Fruit fly (Drosophila melanogaster) whole organism, embryonic: ENCODE results near the gene IscU.

Experiments used
- CG10366 ChIP-seq: fragments of 200-800 bp; sonication (Bioruptor generic); IDR thresholded peaks from 2 replicates; pipeline ENCODE4 v1.3.6; 2022; ENCODE audit warnings: missing biosample characterization, missing genetic modification characterization
- CG11247 ChIP-seq: fragments of 200-800 bp; sonication (Bioruptor generic); IDR thresholded peaks from 2 replicates; pipeline ENCODE4 v1.3.6; 2022; ENCODE audit warnings: missing biosample characterization, missing genetic modification characterization
- CG12299 ChIP-seq: fragments of 200-800 bp; sonication (Bioruptor generic); optimal IDR thresholded peaks from 2 replicates; lab custom pipeline; 2018; ENCODE audit warnings: missing biosample characterization, mild to moderate bottlenecking, missing genetic modification characterization
- CG12769 ChIP-seq: fragments of 200-800 bp; sonication (Bioruptor generic); optimal IDR thresholded peaks from 2 replicates; lab custom pipeline; 2019; ENCODE audit warnings: missing biosample characterization, mild to moderate bottlenecking, missing genetic modification characterization, moderate library complexity
- CG13296 ChIP-seq: fragments of 200-800 bp; sonication (Bioruptor generic); optimal IDR thresholded peaks from 3 replicates; lab custom pipeline; 2018; ENCODE audit warnings: missing biosample characterization, mild to moderate bottlenecking, missing genetic modification characterization
- CG15696 ChIP-seq: fragments of 200-800 bp; sonication (Bioruptor generic); optimal IDR thresholded peaks from 2 replicates; lab custom pipeline; 2019; ENCODE audit warnings: missing biosample characterization, mild to moderate bottlenecking, missing genetic modification characterization, moderate library complexity
- CG16863 ChIP-seq: fragments of 200-800 bp; sonication (Bioruptor generic); optimal IDR thresholded peaks from 3 replicates; lab custom pipeline; 2016; ENCODE audit warnings: missing biosample characterization, missing genetic modification characterization
- CG2199 ChIP-seq: fragments of 200-800 bp; sonication (Bioruptor generic); IDR thresholded peaks from 3 replicates; pipeline ENCODE4 v1.3.6; 2022; ENCODE audit warnings: missing biosample characterization, missing genetic modification characterization
- CG2678 ChIP-seq: fragments of 200-800 bp; sonication (Bioruptor generic); optimal IDR thresholded peaks from 3 replicates; lab custom pipeline; 2019; ENCODE audit warnings: missing biosample characterization, mild to moderate bottlenecking, missing genetic modification characterization, moderate library complexity
- CG31441 ChIP-seq: fragments of 200-800 bp; sonication (Bioruptor generic); IDR thresholded peaks from 2 replicates; pipeline ENCODE4 v1.3.6; 2022; ENCODE audit warnings: missing biosample characterization, missing genetic modification characterization
- CG3407 ChIP-seq: fragments of 200-800 bp; sonication (Bioruptor generic); optimal IDR thresholded peaks from 2 replicates; lab custom pipeline; 2018; ENCODE audit warnings: missing biosample characterization, mild to moderate bottlenecking, missing genetic modification characterization
- CG34422 ChIP-seq: fragments of 200-800 bp; sonication (Bioruptor generic); IDR thresholded peaks from 3 replicates; pipeline ENCODE4 v1.3.6; 2022; ENCODE audit warnings: missing biosample characterization, missing genetic modification characterization
- CG3838 ChIP-seq: fragments of 200-800 bp; sonication (Bioruptor generic); optimal IDR thresholded peaks from 3 replicates; lab custom pipeline; 2016; ENCODE audit warnings: missing biosample characterization, missing genetic modification characterization
- CG4404 ChIP-seq: fragments of 200-800 bp; sonication (Bioruptor generic); IDR thresholded peaks from 2 replicates; pipeline ENCODE4 v1.3.6; 2022; ENCODE audit warnings: missing biosample characterization, missing genetic modification characterization
- CG6813 ChIP-seq: fragments of 200-800 bp; sonication (Bioruptor generic); optimal IDR thresholded peaks from 2 replicates; lab custom pipeline; 2017; ENCODE audit warnings: missing biosample characterization, missing genetic modification characterization, mild to moderate bottlenecking, moderate library complexity, missing genetic modification reagents
- CG7271 ChIP-seq: fragments of 200-800 bp; sonication (Bioruptor generic); optimal IDR thresholded peaks from 2 replicates; lab custom pipeline; 2018; ENCODE audit warnings: missing biosample characterization, mild to moderate bottlenecking, missing genetic modification characterization, moderate library complexity
- CG8359 ChIP-seq: fragments of 200-800 bp; sonication (Bioruptor generic); optimal IDR thresholded peaks from 2 replicates; lab custom pipeline; 2017; ENCODE audit warnings: missing biosample characterization, mild to moderate bottlenecking, missing genetic modification characterization, borderline replicate concordance
- CG8388 ChIP-seq: fragments of 200-800 bp; sonication (Bioruptor generic); optimal IDR thresholded peaks from 2 replicates; lab custom pipeline; 2019; ENCODE audit warnings: missing biosample characterization, mild to moderate bottlenecking, missing genetic modification characterization, moderate library complexity
- CG8478 ChIP-seq: fragments of >200 bp; optimal IDR thresholded peaks from 2 replicates; lab custom pipeline; 2018
- CG8924 ChIP-seq: fragments of 200-800 bp; optimal IDR thresholded peaks from 3 replicates; lab custom pipeline; 2019; ENCODE audit warnings: missing biosample characterization, mild to moderate bottlenecking, missing genetic modification characterization, moderate library complexity
- Dfd ChIP-seq, 2 experiments: fragments of >200 bp; optimal IDR thresholded peaks; 2 replicates each; lab custom pipeline; 2017; ENCODE audit warnings: missing biosample characterization in 2 of 2, missing genetic modification characterization in 2 of 2
- Drgx ChIP-seq: fragments of 200-800 bp; sonication (Bioruptor generic); IDR thresholded peaks from 2 replicates; pipeline ENCODE4 v1.3.6; 2022; ENCODE audit warnings: missing biosample characterization, missing genetic modification characterization
- ERR ChIP-seq: fragments of 200-800 bp; sonication (Bioruptor generic); optimal IDR thresholded peaks from 2 replicates; lab custom pipeline; 2016; ENCODE audit warnings: missing biosample characterization, missing genetic modification characterization
- Fer2 ChIP-seq: fragments of 200-800 bp; sonication (Bioruptor generic); optimal IDR thresholded peaks from 2 replicates; lab custom pipeline; 2018; ENCODE audit warnings: missing biosample characterization, mild to moderate bottlenecking, missing genetic modification characterization, moderate library complexity
- HLHmδ ChIP-seq: fragments of 200-800 bp; sonication (Bioruptor generic); optimal IDR thresholded peaks from 2 replicates; lab custom pipeline; 2018; ENCODE audit warnings: missing biosample characterization, mild to moderate bottlenecking, missing genetic modification characterization, moderate library complexity
- HmgZ ChIP-seq: fragments of 200-800 bp; sonication (Bioruptor generic); optimal IDR thresholded peaks from 2 replicates; lab custom pipeline; 2018; ENCODE audit warnings: missing biosample characterization, mild to moderate bottlenecking, missing genetic modification characterization
- Hr39 ChIP-seq: fragments of >200 bp; optimal IDR thresholded peaks from 2 replicates; lab custom pipeline; 2017
- Myb ChIP-seq: fragments of 200-800 bp; sonication (Bioruptor generic); optimal IDR thresholded peaks from 2 replicates; lab custom pipeline; 2016; ENCODE audit warnings: missing biosample characterization, missing genetic modification characterization
- NC2β ChIP-seq: fragments of 200-800 bp; sonication (Bioruptor generic); optimal IDR thresholded peaks from 2 replicates; lab custom pipeline; 2016; ENCODE audit warnings: missing biosample characterization, missing genetic modification characterization
- Nf-YA ChIP-seq: fragments of 200-800 bp; sonication (Bioruptor generic); IDR thresholded peaks from 2 replicates; pipeline ENCODE4 v1.3.6; 2022; ENCODE audit warnings: missing biosample characterization, missing genetic modification characterization
- Ptx1 ChIP-seq: fragments of 200-800 bp; sonication (Bioruptor generic); IDR thresholded peaks from 2 replicates; pipeline ENCODE4 v1.3.6; 2022; ENCODE audit warnings: missing biosample characterization, missing genetic modification characterization
- Sry-β ChIP-seq: fragments of 200-800 bp; sonication (Bioruptor generic); optimal IDR thresholded peaks from 2 replicates; lab custom pipeline; 2018; ENCODE audit warnings: missing biosample characterization, mild to moderate bottlenecking, missing genetic modification characterization, moderate library complexity
- TFAM ChIP-seq: fragments of 200-800 bp; sonication (Bioruptor generic); optimal IDR thresholded peaks from 2 replicates; lab custom pipeline; 2017; ENCODE audit warnings: missing biosample characterization, missing genetic modification characterization, inconsistent platforms
- YL-1 ChIP-seq: fragments of 200-800 bp; sonication (Bioruptor generic); optimal IDR thresholded peaks from 3 replicates; lab custom pipeline; 2017; ENCODE audit warnings: missing biosample characterization, mild to moderate bottlenecking, missing genetic modification characterization
- chn ChIP-seq: fragments of 200-800 bp; sonication (Bioruptor generic); optimal IDR thresholded peaks from 2 replicates; lab custom pipeline; 2016; ENCODE audit warnings: missing biosample characterization, missing genetic modification characterization
- danr ChIP-seq: fragments of 200-800 bp; sonication (Bioruptor generic); IDR thresholded peaks from 2 replicates; pipeline ENCODE4 v1.3.6; 2022; ENCODE audit warnings: missing biosample characterization, missing genetic modification characterization
- emc ChIP-seq: fragments of 200-800 bp; sonication (Bioruptor generic); optimal IDR thresholded peaks from 2 replicates; lab custom pipeline; 2016; ENCODE audit warnings: missing biosample characterization, missing genetic modification characterization
- fd3F ChIP-seq: fragments of 200-800 bp; sonication (Bioruptor generic); optimal IDR thresholded peaks from 2 replicates; lab custom pipeline; 2018; ENCODE audit warnings: missing biosample characterization, mild to moderate bottlenecking, missing genetic modification characterization, moderate library complexity
- gfzf ChIP-seq: fragments of 200-800 bp; sonication (Bioruptor generic); optimal IDR thresholded peaks from 2 replicates; lab custom pipeline; 2016; ENCODE audit warnings: missing biosample characterization, mild to moderate bottlenecking, missing genetic modification characterization, moderate library complexity
- gt ChIP-seq: fragments of 200-800 bp; sonication (Bioruptor generic); IDR thresholded peaks from 2 replicates; pipeline ENCODE4 v1.3.6; 2022; ENCODE audit warnings: missing biosample characterization, missing genetic modification characterization
- lov ChIP-seq, 2 experiments: fragments of 200-800 bp in 1 of 2; fragments of >200 bp in 1 of 2; sonication (Bioruptor generic) in 1 of 2; IDR thresholded peaks in 1 of 2; optimal IDR thresholded peaks in 1 of 2; 2 replicates in 1 of 2; 3 replicates in 1 of 2; pipeline versions ENCODE4 v1.3.6 to Lab custom; 2017 to 2022; ENCODE audit warnings: missing biosample characterization in 1 of 2, missing genetic modification characterization in 1 of 2
- org-1 ChIP-seq: fragments of 200-800 bp; sonication (Bioruptor generic); optimal IDR thresholded peaks from 2 replicates; lab custom pipeline; 2017; ENCODE audit warnings: missing biosample characterization, missing genetic modification characterization
- pfk ChIP-seq: fragments of 200-800 bp; sonication (Bioruptor generic); optimal IDR thresholded peaks from 2 replicates; lab custom pipeline; 2018; ENCODE audit warnings: missing biosample characterization, mild to moderate bottlenecking, missing genetic modification characterization, moderate library complexity
- sens-2 ChIP-seq: fragments of 200-800 bp; sonication (Bioruptor generic); IDR thresholded peaks from 2 replicates; pipeline ENCODE4 v1.3.6; 2022; ENCODE audit warnings: missing biosample characterization, missing genetic modification characterization
- shn ChIP-seq: fragments of 200-800 bp; sonication (Bioruptor generic); optimal IDR thresholded peaks from 3 replicates; lab custom pipeline; 2016; ENCODE audit warnings: missing biosample characterization, missing genetic modification characterization
- slou ChIP-seq: fragments of 200-800 bp; sonication (Bioruptor generic); optimal IDR thresholded peaks from 3 replicates; lab custom pipeline; 2016; ENCODE audit warnings: missing biosample characterization, missing genetic modification characterization
- slp2 ChIP-seq: fragments of 200-800 bp; sonication (Bioruptor generic); optimal IDR thresholded peaks from 2 replicates; lab custom pipeline; 2016; ENCODE audit warnings: missing biosample characterization, missing genetic modification characterization
- ssp ChIP-seq: fragments of 200-800 bp; sonication (Bioruptor generic); IDR thresholded peaks from 2 replicates; pipeline ENCODE4 v1.3.6; 2022; ENCODE audit warnings: missing biosample characterization, missing genetic modification characterization
- tgo ChIP-seq: fragments of 200-800 bp; sonication (Bioruptor generic); IDR thresholded peaks from 3 replicates; pipeline ENCODE4 v1.3.6; 2022; ENCODE audit warnings: missing biosample characterization, missing genetic modification characterization
- trem ChIP-seq: fragments of 200-800 bp; optimal IDR thresholded peaks from 3 replicates; lab custom pipeline; 2019; ENCODE audit warnings: missing biosample characterization, mild to moderate bottlenecking, missing genetic modification characterization, moderate library complexity
- vvl ChIP-seq: fragments of 200-800 bp; sonication (Bioruptor generic); IDR thresholded peaks from 2 replicates; pipeline ENCODE4 v1.3.6; 2022; ENCODE audit warnings: missing biosample characterization, missing genetic modification characterization

Gene IscU

DNA sequence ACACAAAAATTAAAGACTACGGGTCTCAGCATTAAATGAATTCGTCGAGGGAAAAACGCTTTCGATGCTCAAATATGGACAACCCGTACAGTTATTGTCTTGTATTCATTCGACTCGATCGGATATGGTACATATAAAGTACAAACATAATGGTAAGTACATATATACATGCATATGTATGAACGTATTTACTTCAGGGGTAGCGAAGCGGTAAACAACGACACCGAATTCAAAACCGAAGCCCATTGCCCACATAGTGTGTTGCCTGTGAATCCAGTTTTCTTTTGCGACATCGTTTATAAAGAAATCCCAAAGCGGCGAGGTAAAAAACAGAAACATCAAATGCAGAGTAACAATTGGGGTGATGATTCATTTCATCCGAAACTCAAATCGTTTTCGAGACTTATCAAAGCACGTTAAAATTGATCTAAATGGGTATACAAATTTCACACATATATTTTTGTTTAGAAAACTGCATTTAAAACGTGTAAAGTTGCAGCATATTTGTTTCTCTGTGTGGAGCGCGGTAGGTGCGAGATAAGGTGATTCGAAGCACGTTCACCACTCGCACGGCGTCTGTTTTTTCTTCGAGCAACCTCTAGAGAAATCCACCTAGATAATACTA lies 11.5 kb downstream of the IscU start (continued):
- TF ChIP-seq HmgZ (tag; lab: Kevin White, UChicago) (peak; percentile 22), Nf-YA (GFP tag; lab: Robert Waterston, UW) (0 out of 2 replicates have a peak, but pooled peaks have one; percentile 13), vvl (GFP tag; lab: Robert Waterston, UW) (peak; percentile 83), Dfd (GFP tag; optimal IDR thresholded peaks at IDR 0.05; lab: Kevin White, UChicago) (no peak), CG34422 (GFP tag; lab: Robert Waterston, UW) (peak; percentile 48; the same call in 2 of the 3 replicates), CG13296 (GFP tag; lab: Kevin White, UChicago) (peak; percentile 40), CG12299 (tag; lab: Kevin White, UChicago) (no peak), CG11247 (GFP tag; lab: Robert Waterston, UW) (peak; percentile 53; the same call in 1 of the 2 replicates), Sry-β (GFP tag; lab: Kevin White, UChicago) (no peak), ssp (GFP tag; lab: Robert Waterston, UW) (no peak), CG15696 (no peak), CG2678 (tag; lab: Kevin White, UChicago) (peak; percentile 14), NC2β (GFP tag; lab: Kevin White, UChicago) (no peak), slp2 (peak; percentile 17), ERR (GFP tag; lab: Kevin White, UChicago) (no peak), CG8388 (peak; percentile 16), slou (GFP tag; lab: Kevin White, UChicago) (peak; percentile 45), CG3407 (GFP tag; lab: Kevin White, UChicago) (no peak), fd3F (GFP tag; lab: Kevin White, UChicago) (no peak), chn (GFP tag; lab: Kevin White, UChicago) (peak; percentile 29), sens-2 (GFP tag; lab: Robert Waterston, UW) (no peak), CG8478 (lab: Kevin White, UChicago) (no peak), CG4404 (GFP tag; lab: Robert Waterston, UW) (no peak; the same call in 1 of the 2 replicates), CG10366 (GFP tag; lab: Robert Waterston, UW) (peak; percentile 63), pfk (GFP tag; lab: Kevin White, UChicago) (peak; percentile 34), CG12769 (peak; percentile 46), Drgx (GFP tag; lab: Robert Waterston, UW) (peak; percentile 94), emc (GFP tag; lab: Kevin White, UChicago) (no peak), shn (GFP tag; lab: Kevin White, UChicago) (peak; percentile 41), Fer2 (tag; lab: Kevin White, UChicago) (peak; percentile 12), org-1 (GFP tag; lab: Kevin White, UChicago) (peak; percentile 59), trem (tag; lab: Kevin White, UChicago) (no peak), CG2199 (GFP tag; lab: Robert Waterston, UW) (peak; percentile 85), TFAM (GFP tag; lab: Kevin White, UChicago) (no peak), CG7271 (tag; lab: Kevin White, UChicago) (no peak), CG16863 (GFP tag; lab: Kevin White, UChicago) (peak; percentile 47), YL-1 (GFP tag; lab: Kevin White, UChicago) (no peak), tgo (peak; percentile 59), Ptx1 (GFP tag; lab: Robert Waterston, UW) (peak; percentile 71), gt (GFP tag; lab: Robert Waterston, UW) (no peak), CG8359 (GFP tag; lab: Kevin White, UChicago) (no peak), CG8924 (tag; lab: Kevin White, UChicago) (peak; percentile 31), CG31441 (peak; percentile 39; the same call in 1 of the 2 replicates), gfzf (GFP tag; lab: Kevin White, UChicago) (no peak), danr (peak; percentile 27; the same call in 1 of the 2 replicates), lov (optimal IDR thresholded peaks at IDR 0.05; lab: Kevin White, UChicago) (no peak), lov (GFP tag; IDR thresholded peaks at IDR 0.05; lab: Robert Waterston, UW) (no peak; the same call in 2 of the 3 replicates), Myb (GFP tag; lab: Kevin White, UChicago) (peak; percentile 18), HLHmδ (GFP tag; lab: Kevin White, UChicago) (no peak), CG3838 (GFP tag; lab: Kevin White, UChicago) (no peak), CG6813 (GFP tag; lab: Kevin White, UChicago) (peak; percentile 34), Hr39 (lab: Kevin White, UChicago) (no peak)
